Fruit fly (Drosophila melanogaster): ENCODE results near the gene Cpr100A.

The Cpr100A gene

DNA sequence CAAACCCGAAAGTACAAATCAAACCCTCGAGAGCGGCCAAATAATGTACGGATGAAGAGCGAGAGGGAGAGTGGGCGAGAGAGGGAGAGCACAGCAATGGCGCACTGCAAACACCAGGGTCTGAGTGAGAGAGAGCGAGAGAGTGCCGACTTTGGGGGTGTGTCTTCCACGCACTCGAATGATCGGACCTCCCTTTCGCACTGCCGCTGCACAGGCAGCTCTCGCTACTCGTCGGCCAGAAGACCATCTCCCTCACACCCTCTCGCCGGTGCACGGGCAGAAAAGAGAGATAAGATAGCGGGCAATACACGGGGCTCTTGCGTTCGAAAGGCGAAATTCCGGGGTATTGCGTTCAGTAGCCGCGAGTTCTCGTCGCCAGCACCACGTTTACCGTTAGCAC, 45.1 kb downstream of the Cpr100A start, which contains the start of gene Ptx1 (continued):
- peak; percentile 55 for TF ChIP-seq Bgb (GFP tag; IDR thresholded peaks at IDR 0.05; ENCODE audit: partially characterized antibody)
- no peak for TF ChIP-seq Lpt (GFP tag; optimal IDR thresholded peaks at IDR 0.05)
- TF ChIP-seq CG2875 (GFP tag; optimal IDR thresholded peaks at IDR 0.05) = no peak
- no peak for TF ChIP-seq wor (GFP tag; IDR thresholded peaks at IDR 0.05)
- TF ChIP-seq Nf-YB (GFP tag; optimal IDR thresholded peaks at IDR 0.05) = peak; percentile 98
- TF ChIP-seq ara (GFP tag; IDR thresholded peaks at IDR 0.05) = 0 out of 2 replicates have a peak, but pooled peaks have one; percentile 43
- peak; percentile 24; the same call in 1 of the 2 replicates for TF ChIP-seq Drgx (GFP tag; IDR thresholded peaks at IDR 0.05)
- no peak for TF ChIP-seq nau (GFP tag; optimal IDR thresholded peaks at IDR 0.05)
- no peak for TF ChIP-seq CG2129 (GFP tag; IDR thresholded peaks at IDR 0.05; ENCODE audit: partially characterized antibody)
- TF ChIP-seq Rx (GFP tag; IDR thresholded peaks at IDR 0.05) = no peak
- no peak for TF ChIP-seq HLH54F (GFP tag; optimal IDR thresholded peaks at IDR 0.05)
- TF ChIP-seq ac (GFP tag; optimal IDR thresholded peaks at IDR 0.05) = no peak
- TF ChIP-seq CG10979 (tag; optimal IDR thresholded peaks at IDR 0.05) = peak; percentile 19
- no peak for TF ChIP-seq Hr39 (optimal IDR thresholded peaks at IDR 0.05)
- TF ChIP-seq MBD-R2 (GFP tag; IDR thresholded peaks at IDR 0.05) = no peak
- no peak for TF ChIP-seq CG14050 (GFP tag; IDR thresholded peaks at IDR 0.05)
- TF ChIP-seq pfk (GFP tag; optimal IDR thresholded peaks at IDR 0.05) = no peak
- no peak for TF ChIP-seq NC2β (GFP tag; optimal IDR thresholded peaks at IDR 0.05)
- TF ChIP-seq vnd (GFP tag; IDR thresholded peaks at IDR 0.05; ENCODE audit: partially characterized antibody) = peak; percentile 68
- peak; percentile 17 for TF ChIP-seq pho (GFP tag; optimal IDR thresholded peaks at IDR 0.05)
- no peak for TF ChIP-seq dm (GFP tag; optimal IDR thresholded peaks at IDR 0.05)
- no peak for TF ChIP-seq C15 (GFP tag; IDR thresholded peaks at IDR 0.05)
- TF ChIP-seq Jarid2 (GFP tag; optimal IDR thresholded peaks at IDR 0.05) = peak; percentile 84
- no peak for TF ChIP-seq dati (GFP tag; IDR thresholded peaks at IDR 0.05)
- peak; percentile 76 for TF ChIP-seq CG42726 (GFP tag; IDR thresholded peaks at IDR 0.05; ENCODE audit: partially characterized antibody)
- TF ChIP-seq inv (GFP tag; IDR thresholded peaks at IDR 0.05; ENCODE audit: partially characterized antibody) = no peak
- no peak for TF ChIP-seq CG3726 (GFP tag; IDR thresholded peaks at IDR 0.05)
- no peak for TF ChIP-seq Lhr (GFP tag; optimal IDR thresholded peaks at IDR 0.05)
- peak; percentile 62; the same call in 1 of the 2 replicates for TF ChIP-seq CG32767 (GFP tag; IDR thresholded peaks at IDR 0.05)
- TF ChIP-seq fd96Cb (tag; optimal IDR thresholded peaks at IDR 0.05) = no peak
- peak; percentile 50; the same call in 2 of the 3 replicates for TF ChIP-seq Dbx (GFP tag; IDR thresholded peaks at IDR 0.05)
- TF ChIP-seq CG31224 (GFP tag; IDR thresholded peaks at IDR 0.05) = no peak
- TF ChIP-seq vvl (GFP tag; IDR thresholded peaks at IDR 0.05) = 0 out of 2 replicates have a peak, but pooled peaks have one; percentile 26
- no peak for TF ChIP-seq CG12659 (GFP tag; optimal IDR thresholded peaks at IDR 0.05)
- TF ChIP-seq run (tag; optimal IDR thresholded peaks at IDR 0.05) = no peak
- TF ChIP-seq rib (GFP tag; IDR thresholded peaks at IDR 0.05) = 0 out of 2 replicates have a peak, but pooled peaks have one; percentile 31
- TF ChIP-seq Adf1 (GFP tag; IDR thresholded peaks at IDR 0.05) = peak; percentile 76
- TF ChIP-seq CoRest (tag; optimal IDR thresholded peaks at IDR 0.05) = peak; percentile 79
- 0 out of 2 replicates have a peak, but pooled peaks have one; percentile 17 for TF ChIP-seq CG17328 (GFP tag; IDR thresholded peaks at IDR 0.05)
- peak; percentile 2 for TF ChIP-seq Chrac-16 (GFP tag; optimal IDR thresholded peaks at IDR 0.05)
- TF ChIP-seq CG17385 (GFP tag; optimal IDR thresholded peaks at IDR 0.05) = no peak
- TF ChIP-seq sc (optimal IDR thresholded peaks at IDR 0.05) = no peak
- TF ChIP-seq sc (GFP tag; optimal IDR thresholded peaks at IDR 0.05) = no peak
- no peak for TF ChIP-seq CG1792 (GFP tag; optimal IDR thresholded peaks at IDR 0.05)
- TF ChIP-seq cato (GFP tag; optimal IDR thresholded peaks at IDR 0.05; ENCODE audit: borderline replicate concordance) = no peak
- no peak for TF ChIP-seq ro (GFP tag; IDR thresholded peaks at IDR 0.05)
- no peak for TF ChIP-seq CG9727 (GFP tag; optimal IDR thresholded peaks at IDR 0.05)
- no peak for TF ChIP-seq Mad (GFP tag; optimal IDR thresholded peaks at IDR 0.05)
- peak; percentile 83 for TF ChIP-seq nerfin-1 (tag; optimal IDR thresholded peaks at IDR 0.05)
- TF ChIP-seq CG1529 (GFP tag; optimal IDR thresholded peaks at IDR 0.05) = no peak
- TF ChIP-seq Hmr (GFP tag; optimal IDR thresholded peaks at IDR 0.05) = peak; percentile 26
- no peak for TF ChIP-seq CG8089 (GFP tag; optimal IDR thresholded peaks at IDR 0.05)
